Fruit fly (Drosophila melanogaster): Measurements from ENCODE around the gene Ncoa6.

Ncoa6 gene

dm6 chr2L:5292977-5293513 is 33.4 kb downstream of the Ncoa6 start (continued):
- TF ChIP-seq CG13775 (GFP tag; optimal IDR thresholded peaks at IDR 0.05) (peak; percentile 48), sr (GFP tag; IDR thresholded peaks at IDR 0.05) (peak; percentile 11; the same call in 1 of the 3 replicates), lmd (GFP tag; IDR thresholded peaks at IDR 0.05) (peak; percentile 61), nmo (GFP tag; optimal IDR thresholded peaks at IDR 0.05) (peak; percentile 89), Hmr (GFP tag; optimal IDR thresholded peaks at IDR 0.05) (peak; percentile 53), slp2 (GFP tag; optimal IDR thresholded peaks at IDR 0.05) (peak; percentile 6), CG10654 (GFP tag; optimal IDR thresholded peaks at IDR 0.05) (peak; percentile 45), wdn (GFP tag; IDR thresholded peaks at IDR 0.05) (no peak), pfk (GFP tag; optimal IDR thresholded peaks at IDR 0.05) (no peak), tll (GFP tag; optimal IDR thresholded peaks at IDR 0.05) (peak in 1 of 2 experiments; percentile 22), CG5953 (GFP tag; IDR thresholded peaks at IDR 0.05) (no peak), CG15696 (tag; optimal IDR thresholded peaks at IDR 0.05) (peak; percentile 83), scrt (GFP tag; optimal IDR thresholded peaks at IDR 0.05) (peak; percentile 49), Drgx (GFP tag; IDR thresholded peaks at IDR 0.05) (peak; percentile 88), dan (GFP tag; IDR thresholded peaks at IDR 0.05) (no peak), CG18476 (GFP tag; optimal IDR thresholded peaks at IDR 0.05) (peak; percentile 61), CG6654 (GFP tag; optimal IDR thresholded peaks at IDR 0.05) (peak; percentile 54), CG7357 (GFP tag; IDR thresholded peaks at IDR 0.05) (peak; percentile 45; the same call in 1 of the 3 replicates), CG2889 (GFP tag; IDR thresholded peaks at IDR 0.05) (no peak), sob (GFP tag; IDR thresholded peaks at IDR 0.05) (peak; percentile 34; the same call in 1 of the 2 replicates), Dbx (GFP tag; IDR thresholded peaks at IDR 0.05) (no peak), run (tag; optimal IDR thresholded peaks at IDR 0.05) (peak; percentile 37), br (optimal IDR thresholded peaks at IDR 0.05) (no peak), Med (GFP tag) (peak; percentile 88), CG34422 (GFP tag; IDR thresholded peaks at IDR 0.05) (0 out of 3 replicates have a peak, but pooled peaks have one; percentile 36), CG11398 (GFP tag; optimal IDR thresholded peaks at IDR 0.05) (peak; percentile 53), az2 (GFP tag; optimal IDR thresholded peaks at IDR 0.05) (peak; percentile 70), CG3838 (GFP tag; optimal IDR thresholded peaks at IDR 0.05) (no peak), jumu (GFP tag; optimal IDR thresholded peaks at IDR 0.05) (peak; percentile 58), CG30020 (tag; optimal IDR thresholded peaks at IDR 0.05) (peak; percentile 33), Dref (GFP tag; IDR thresholded peaks at IDR 0.05) (no peak), CG4424 (GFP tag; optimal IDR thresholded peaks at IDR 0.05) (peak; percentile 66), CG9876 (GFP tag; optimal IDR thresholded peaks at IDR 0.05) (no peak), dati (GFP tag; IDR thresholded peaks at IDR 0.05) (no peak), sc (optimal IDR thresholded peaks at IDR 0.05) (no peak), sc (GFP tag; optimal IDR thresholded peaks at IDR 0.05) (peak; percentile 60), gro (GFP tag; optimal IDR thresholded peaks at IDR 0.05) (peak; percentile 34), CG1602 (GFP tag; optimal IDR thresholded peaks at IDR 0.05) (peak; percentile 55), disco-r (GFP tag; optimal IDR thresholded peaks at IDR 0.05) (no peak), ems (GFP tag; optimal IDR thresholded peaks at IDR 0.05) (peak; percentile 46), CG10147 (GFP tag; optimal IDR thresholded peaks at IDR 0.05) (no peak), Meics (GFP tag; optimal IDR thresholded peaks at IDR 0.05) (peak; percentile 47), MBD-R2 (GFP tag; IDR thresholded peaks at IDR 0.05) (no peak), B-H1 (GFP tag; IDR thresholded peaks at IDR 0.05) (peak; percentile 46; the same call in 2 of the 3 replicates), CG7987 (GFP tag; optimal IDR thresholded peaks at IDR 0.05) (no peak), cato (GFP tag; optimal IDR thresholded peaks at IDR 0.05; ENCODE audit: borderline replicate concordance) (peak; percentile 53), ro (GFP tag; IDR thresholded peaks at IDR 0.05) (peak; percentile 47; the same call in 1 of the 2 replicates), Dad (GFP tag; optimal IDR thresholded peaks at IDR 0.05) (peak; percentile 44), lola (GFP tag; optimal IDR thresholded peaks at IDR 0.05) (peak in 1 of 3 experiments; percentile 86), CG2116 (GFP tag; optimal IDR thresholded peaks at IDR 0.05) (peak; percentile 23), Bteb2 (GFP tag; optimal IDR thresholded peaks at IDR 0.05) (peak; percentile 40)

Data from whole organism, embryonic.